Worm (Caenorhabditis elegans): ENCODE data around the gene clec-163.

clec-163 gene

DNA sequence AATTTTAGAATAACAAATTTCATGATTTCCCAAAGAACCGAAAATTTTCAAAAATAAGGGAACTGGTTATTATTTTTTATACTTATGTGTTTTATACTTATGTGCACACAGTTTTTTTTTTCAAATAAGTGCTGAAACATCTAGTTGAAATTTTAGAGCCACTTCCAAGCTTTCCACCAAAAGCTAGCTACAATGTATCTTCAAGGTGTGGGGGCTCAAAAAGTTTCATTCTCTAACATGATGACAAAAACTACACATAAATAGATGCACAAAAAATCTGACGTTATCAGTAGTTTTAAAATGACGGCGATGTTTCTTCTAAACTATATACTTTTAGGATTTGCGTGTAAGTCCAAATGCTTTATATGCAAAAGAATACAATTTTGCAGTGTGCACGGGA, at the start of gene clec-163:
Gene clec-163, plus strand, starts transcription at position 301 of the 400 bp plus-strand sequence.
- TF ChIP-seq nhr-20 (tag; optimal IDR thresholded peaks at IDR 0.05) = no peak
- no peak for TF ChIP-seq ets-5 (GFP tag; IDR thresholded peaks at IDR 0.05)
- TF ChIP-seq swsn-7 (tag; optimal IDR thresholded peaks at IDR 0.05) = no peak
- no peak for TF ChIP-seq mep-1 (tag; optimal IDR thresholded peaks at IDR 0.05)

DNA sequence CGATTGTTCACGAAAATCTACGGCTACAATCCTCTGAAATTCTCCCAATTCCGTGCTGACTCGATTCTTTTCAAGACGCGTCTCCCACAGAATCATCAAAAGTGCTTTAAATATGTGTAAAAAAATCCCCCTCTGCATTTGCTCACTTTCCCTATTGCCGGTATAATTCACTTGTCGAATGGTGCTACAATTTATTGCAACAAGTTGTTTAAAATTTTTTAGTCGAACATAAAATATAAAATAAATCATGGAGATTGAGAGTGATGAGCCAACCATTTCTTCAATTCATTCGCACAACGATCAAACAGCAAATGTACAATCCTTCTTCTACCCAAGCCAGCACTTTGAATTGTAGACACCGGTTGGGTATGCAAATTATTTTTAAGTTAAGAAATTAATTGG, 47.7 kb upstream of the clec-163 start:
- no peak for TF ChIP-seq rnt-1 (tag; optimal IDR thresholded peaks at IDR 0.05)
- no peak for TF ChIP-seq efl-1 (optimal IDR thresholded peaks at IDR 0.05)
- peak in 1 of 2 experiments; percentile 12 for TF ChIP-seq efl-1 (GFP tag; optimal IDR thresholded peaks at IDR 0.05 in 1 of 2)
- no peak for TF ChIP-seq ama-1 (optimal IDR thresholded peaks at IDR 0.05)
- no peak for TF ChIP-seq nhr-20 (tag; optimal IDR thresholded peaks at IDR 0.05)
- TF ChIP-seq sox-4 (tag; optimal IDR thresholded peaks at IDR 0.05) = no peak
- no peak for TF ChIP-seq fkh-4 (tag; optimal IDR thresholded peaks at IDR 0.05; ENCODE audit: borderline replicate concordance)
- no peak for TF ChIP-seq nhr-237 (tag; optimal IDR thresholded peaks at IDR 0.05)
- no peak for TF ChIP-seq vab-15 (tag; optimal IDR thresholded peaks at IDR 0.05)
- peak in 1 of 2 experiments; percentile 1 for TF ChIP-seq lsy-2 (tag; optimal IDR thresholded peaks at IDR 0.05)
- TF ChIP-seq nhr-85 (tag) = peak; percentile 62
- no peak for TF ChIP-seq unc-86 (tag; optimal IDR thresholded peaks at IDR 0.05)
- TF ChIP-seq nhr-71 (tag; optimal IDR thresholded peaks at IDR 0.05) = peak; percentile 23
- no peak for TF ChIP-seq nhr-47 (tag; optimal IDR thresholded peaks at IDR 0.05)
- TF ChIP-seq tlp-1 (tag; optimal IDR thresholded peaks at IDR 0.05) = no peak
- TF ChIP-seq sup-37 (GFP tag; optimal IDR thresholded peaks at IDR 0.05) = no peak
- TF ChIP-seq ets-5 (GFP tag; IDR thresholded peaks at IDR 0.05) = no peak
- TF ChIP-seq aly-2 (tag; optimal IDR thresholded peaks at IDR 0.05) = peak; percentile 50
- no peak for TF ChIP-seq nhr-84 (tag; optimal IDR thresholded peaks at IDR 0.05)
- TF ChIP-seq nhr-77 (tag; optimal IDR thresholded peaks at IDR 0.05) = no peak
- TF ChIP-seq tbx-2 (tag; optimal IDR thresholded peaks at IDR 0.05) = no peak
- no peak for TF ChIP-seq aha-1 (tag; optimal IDR thresholded peaks at IDR 0.05)
- TF ChIP-seq ceh-90 (tag; optimal IDR thresholded peaks at IDR 0.05) = no peak
- TF ChIP-seq ceh-8 (GFP tag; optimal IDR thresholded peaks at IDR 0.05) = no peak
- no peak for TF ChIP-seq unc-130 (tag; optimal IDR thresholded peaks at IDR 0.05)
- TF ChIP-seq isw-1 (GFP tag; IDR thresholded peaks at IDR 0.05) = no peak
- no peak for TF ChIP-seq lin-14 (GFP tag; optimal IDR thresholded peaks at IDR 0.05)
- TF ChIP-seq sptf-1 (tag; optimal IDR thresholded peaks at IDR 0.05) = no peak
- TF ChIP-seq fos-1 (tag; optimal IDR thresholded peaks at IDR 0.05) = no peak
- TF ChIP-seq nhr-76 (tag; optimal IDR thresholded peaks at IDR 0.05) = no peak
- TF ChIP-seq lin-39 (tag; optimal IDR thresholded peaks at IDR 0.05) = no peak

ce11 chrIII:10747620-10748479, 46.3 kb upstream of the clec-163 start, which contains the start of the genes ran-1 and dkc-1:
ran-1 (minus strand) TSS chrIII:10747728.
dkc-1 (plus strand) TSS chrIII:10748429.
- TF ChIP-seq efl-1 (optimal IDR thresholded peaks at IDR 0.05) (peak; percentile 81 to 86), efl-1 (GFP tag; optimal IDR thresholded peaks at IDR 0.05 in 1 of 2) (peak; percentile 85 to 96), zip-4 (GFP tag; optimal IDR thresholded peaks at IDR 0.05) (peak; percentile 77), unc-86 (tag; optimal IDR thresholded peaks at IDR 0.05) (no peak), pqm-1 (tag; optimal IDR thresholded peaks at IDR 0.05) (no peak), lin-15B (tag; optimal IDR thresholded peaks at IDR 0.05) (peak; percentile 67), snu-23 (GFP tag; optimal IDR thresholded peaks at IDR 0.05) (peak; percentile 78), lsy-2 (tag; optimal IDR thresholded peaks at IDR 0.05) (peak; percentile 71 to 85), snpc-4 (tag; optimal IDR thresholded peaks at IDR 0.05) (peak; percentile 42), nhr-19 (GFP tag; conservative IDR thresholded peaks at IDR 0.05) (peak; percentile 38), lin-14 (GFP tag; optimal IDR thresholded peaks at IDR 0.05) (peak; percentile 68), unc-130 (tag; optimal IDR thresholded peaks at IDR 0.05) (peak; percentile 57), dsc-1 (tag; optimal IDR thresholded peaks at IDR 0.05) (peak; percentile 19), ceh-63 (GFP tag; optimal IDR thresholded peaks at IDR 0.05) (no peak), ama-1 (optimal IDR thresholded peaks at IDR 0.05) (no peak), mdl-1 (tag; optimal IDR thresholded peaks at IDR 0.05) (peak in 1 of 2 experiments; percentile 53), lin-35 (GFP tag; optimal IDR thresholded peaks at IDR 0.05) (peak; percentile 88 to 91), nhr-237 (tag; optimal IDR thresholded peaks at IDR 0.05) (no peak), rnt-1 (tag; optimal IDR thresholded peaks at IDR 0.05) (peak; percentile 46), tbx-2 (tag; optimal IDR thresholded peaks at IDR 0.05) (peak; percentile 53), skn-1 (tag; optimal IDR thresholded peaks at IDR 0.05) (peak; percentile 30), egl-13 (tag; optimal IDR thresholded peaks at IDR 0.05) (no peak), nhr-47 (tag; optimal IDR thresholded peaks at IDR 0.05) (peak; percentile 47), irx-1 (tag; optimal IDR thresholded peaks at IDR 0.05) (peak; percentile 35), nhr-90 (tag; optimal IDR thresholded peaks at IDR 0.05; ENCODE audit: poor library complexity) (peak; percentile 19), ces-1 (GFP tag; optimal IDR thresholded peaks at IDR 0.05) (no peak), jun-1 (tag; optimal IDR thresholded peaks at IDR 0.05) (peak; percentile 42), nhr-85 (tag) (peak; percentile 78)
